Fruit fly (Drosophila melanogaster): ENCODE results near the gene CG42535.

Gene CG42535

DNA sequence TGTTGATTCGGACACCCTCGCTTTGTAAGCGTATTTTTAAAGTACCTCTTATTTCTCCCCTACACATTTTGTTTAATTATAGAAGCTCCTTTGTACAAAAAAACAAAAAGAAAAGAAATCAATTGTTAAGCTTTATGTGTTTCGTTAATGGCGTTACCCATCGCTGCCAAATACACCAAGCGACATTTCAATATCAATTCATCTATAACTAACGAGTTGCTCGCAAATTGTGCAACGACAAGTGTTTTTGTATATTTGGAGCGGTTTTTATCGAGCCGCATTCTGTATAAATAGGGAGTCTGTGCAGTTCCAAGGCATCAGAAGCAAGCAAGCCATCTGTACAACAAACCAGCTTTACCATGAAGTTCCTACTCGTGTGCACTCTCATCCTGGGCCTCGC lies 8.7 kb upstream of the CG42535 start, which contains the start of gene CG18628:
CG18628 (plus strand) TSS at position 301 of the 400 bp plus-strand sequence.
- TF ChIP-seq CG7368 (GFP tag; optimal IDR thresholded peaks at IDR 0.05) (no peak), CG6163 (GFP tag; IDR thresholded peaks at IDR 0.05) (no peak), Eip93F (GFP tag; optimal IDR thresholded peaks at IDR 0.05) (no peak), cyc (GFP tag; optimal IDR thresholded peaks at IDR 0.05) (no peak)

DNA sequence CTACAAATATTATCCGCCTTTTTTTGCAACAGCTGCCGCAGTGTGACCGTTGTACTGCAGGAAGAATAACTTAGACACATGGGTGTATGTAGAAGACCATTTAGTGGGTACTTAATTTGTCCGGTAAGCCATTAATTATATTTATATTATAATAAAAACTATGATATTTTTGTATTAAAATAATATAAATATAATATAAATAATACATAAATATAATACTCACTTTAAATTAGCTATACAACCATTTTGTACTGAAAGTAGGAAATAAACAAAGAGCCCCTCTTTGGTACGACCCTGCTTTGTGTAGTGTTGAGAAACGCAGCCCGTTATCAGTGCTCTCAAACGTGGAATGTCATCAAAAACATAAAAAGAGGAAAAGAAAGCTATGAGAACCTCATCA lies 7.1 kb upstream of the CG42535 start, which contains the start of gene Cnep1r2:
Cnep1r2 (plus strand) TSS at position 328 of the 400 bp plus-strand sequence.
- TF ChIP-seq Smox (GFP tag; optimal IDR thresholded peaks at IDR 0.05) (peak; percentile 78), CG8632 (GFP tag; optimal IDR thresholded peaks at IDR 0.05) (peak; percentile 93), CG1621 (tag; optimal IDR thresholded peaks at IDR 0.05) (no peak), cyc (GFP tag; optimal IDR thresholded peaks at IDR 0.05) (peak; percentile 84), pdm3 (GFP tag; optimal IDR thresholded peaks at IDR 0.05) (peak; percentile 83), svp (GFP tag) (no peak), spab (GFP tag; optimal IDR thresholded peaks at IDR 0.05) (peak; percentile 87), CG10631 (GFP tag; optimal IDR thresholded peaks at IDR 0.05) (peak; percentile 97), CG6792 (GFP tag; optimal IDR thresholded peaks at IDR 0.05) (peak; percentile 87), dsx (GFP tag; optimal IDR thresholded peaks at IDR 0.05; ENCODE audit: poor library complexity, severe bottlenecking) (peak; percentile 94), CG3919 (GFP tag; optimal IDR thresholded peaks at IDR 0.05) (peak; percentile 88), Eip75B (GFP tag; optimal IDR thresholded peaks at IDR 0.05) (peak; percentile 82), CG8319 (GFP tag; optimal IDR thresholded peaks at IDR 0.05) (peak; percentile 83), Sox102F (GFP tag; optimal IDR thresholded peaks at IDR 0.05) (no peak), fd85E (GFP tag; optimal IDR thresholded peaks at IDR 0.05) (peak; percentile 37), Gug (GFP tag; IDR thresholded peaks at IDR 0.05) (peak; percentile 91), ss (GFP tag; optimal IDR thresholded peaks at IDR 0.05) (peak in 1 of 2 experiments; percentile 96), CG7368 (GFP tag; optimal IDR thresholded peaks at IDR 0.05) (no peak), CG6163 (GFP tag; IDR thresholded peaks at IDR 0.05) (peak; percentile 92; the same call in 2 of the 3 replicates), CG32006 (GFP tag; optimal IDR thresholded peaks at IDR 0.05) (peak; percentile 96), net (GFP tag; optimal IDR thresholded peaks at IDR 0.05) (peak; percentile 85), achi (GFP tag; optimal IDR thresholded peaks at IDR 0.05) (peak; percentile 96), CG15336 (GFP tag; IDR thresholded peaks at IDR 0.05) (peak; percentile 94), Ets21C (GFP tag; optimal IDR thresholded peaks at IDR 0.05) (peak; percentile 75), topi (GFP tag; optimal IDR thresholded peaks at IDR 0.05) (peak; percentile 86), Sox14 (GFP tag; optimal IDR thresholded peaks at IDR 0.05) (peak; percentile 84), CG8119 (GFP tag; IDR thresholded peaks at IDR 0.05) (peak; percentile 92), Hr4 (GFP tag; optimal IDR thresholded peaks at IDR 0.05) (no peak), Ets96B (tag; optimal IDR thresholded peaks at IDR 0.05) (peak; percentile 94), CG31627 (GFP tag; optimal IDR thresholded peaks at IDR 0.05) (peak; percentile 84), Hr39 (GFP tag; optimal IDR thresholded peaks at IDR 0.05) (peak; percentile 85), Met (GFP tag; optimal IDR thresholded peaks at IDR 0.05) (no peak), CG11294 (GFP tag; IDR thresholded peaks at IDR 0.05) (peak; percentile 92), Lpt (GFP tag; optimal IDR thresholded peaks at IDR 0.05) (peak; percentile 62), CG4318 (GFP tag; optimal IDR thresholded peaks at IDR 0.05) (peak; percentile 91), fd59A (GFP tag; optimal IDR thresholded peaks at IDR 0.05) (peak; percentile 75), CG3032 (tag; optimal IDR thresholded peaks at IDR 0.05) (peak; percentile 97), esn (GFP tag; optimal IDR thresholded peaks at IDR 0.05) (peak; percentile 92), Eip78C (GFP tag) (peak; percentile 94), Sox15 (GFP tag; optimal IDR thresholded peaks at IDR 0.05) (peak; percentile 93), CG9139 (GFP tag; optimal IDR thresholded peaks at IDR 0.05) (peak; percentile 88), Hr38 (GFP tag; optimal IDR thresholded peaks at IDR 0.05) (no peak), OdsH (GFP tag; optimal IDR thresholded peaks at IDR 0.05) (peak; percentile 93), CG34406 (GFP tag; optimal IDR thresholded peaks at IDR 0.05) (peak; percentile 96), fkh (GFP tag; optimal IDR thresholded peaks at IDR 0.05) (peak; percentile 78), CG16779 (tag; optimal IDR thresholded peaks at IDR 0.05) (no peak), vri (GFP tag; optimal IDR thresholded peaks at IDR 0.05) (no peak), CG6854 (GFP tag; optimal IDR thresholded peaks at IDR 0.05) (peak; percentile 90), dac (GFP tag; optimal IDR thresholded peaks at IDR 0.05) (peak; percentile 80)
